Worm (Caenorhabditis elegans): Measurements from ENCODE around the gene F09B12.5.
A peak's percentile ranks its signal among the peaks of the same experiment; 100 is the strongest.

F09B12.5 gene

DNA sequence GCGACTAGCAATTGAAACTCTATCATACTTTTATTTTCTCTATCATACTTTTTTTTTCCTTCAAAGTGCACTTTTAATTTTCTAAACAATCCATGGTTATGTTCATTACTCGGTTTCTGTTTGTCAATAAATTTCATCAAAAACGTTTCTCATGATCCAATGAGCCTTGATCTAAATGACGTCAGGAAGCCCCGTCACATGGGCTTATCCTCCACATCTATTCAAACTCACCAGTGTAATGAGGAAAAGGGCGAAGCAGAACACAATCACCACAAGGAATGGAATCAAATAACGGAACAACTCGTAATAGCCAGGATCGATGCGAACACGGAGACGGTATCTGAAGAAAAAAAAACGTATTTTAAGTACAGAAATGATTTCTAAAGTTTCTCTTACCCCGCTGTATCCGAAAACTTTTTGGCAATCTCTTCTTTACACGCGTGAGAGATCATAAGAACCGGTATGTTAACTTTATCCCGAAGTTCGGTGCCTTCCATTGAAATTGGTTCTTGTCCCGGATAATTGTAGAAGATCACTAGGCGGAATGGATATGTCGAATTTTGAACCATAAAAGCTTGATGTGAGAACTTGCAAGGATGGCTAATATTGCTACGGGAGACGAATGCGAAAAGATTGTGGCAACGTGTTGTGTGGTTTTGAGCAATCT lies 45.3 kb upstream of the F09B12.5 start (continued):
- TF ChIP-seq R02D3.7 (tag; optimal IDR thresholded peaks at IDR 0.05) = no peak
- TF ChIP-seq ZK337.2 (GFP tag; IDR thresholded peaks at IDR 0.05) = no peak
- no peak for TF ChIP-seq D1046.2 (GFP tag; IDR thresholded peaks at IDR 0.05)
- TF ChIP-seq lin-13 (GFP tag; optimal IDR thresholded peaks at IDR 0.05) = no peak
- TF ChIP-seq ctbp-1 (GFP tag; IDR thresholded peaks at IDR 0.05) = no peak
- TF ChIP-seq daf-12 (tag; optimal IDR thresholded peaks at IDR 0.05) = no peak
- TF ChIP-seq dpl-1 (GFP tag; optimal IDR thresholded peaks at IDR 0.05) = no peak
- no peak for TF ChIP-seq lin-15B (tag; optimal IDR thresholded peaks at IDR 0.05)
- no peak for TF ChIP-seq nhr-41 (GFP tag; IDR thresholded peaks at IDR 0.05)
- TF ChIP-seq skn-1 (tag; optimal IDR thresholded peaks at IDR 0.05) = no peak
- no peak for TF ChIP-seq ceh-20 (GFP tag; IDR thresholded peaks at IDR 0.05)
- peak; percentile 15 for TF ChIP-seq hlh-11 (tag; optimal IDR thresholded peaks at IDR 0.05)
- TF ChIP-seq aly-2 (tag; optimal IDR thresholded peaks at IDR 0.05) = no peak
- TF ChIP-seq nhr-102 (tag; optimal IDR thresholded peaks at IDR 0.05) = no peak
- no peak for TF ChIP-seq cey-2 (tag; optimal IDR thresholded peaks at IDR 0.05; ENCODE audit: borderline replicate concordance, insufficient read depth)
- TF ChIP-seq hlh-30 (tag; optimal IDR thresholded peaks at IDR 0.05; ENCODE audit: insufficient read depth) = peak; percentile 21
- TF ChIP-seq gei-8 (GFP tag; optimal IDR thresholded peaks at IDR 0.05) = no peak

DNA sequence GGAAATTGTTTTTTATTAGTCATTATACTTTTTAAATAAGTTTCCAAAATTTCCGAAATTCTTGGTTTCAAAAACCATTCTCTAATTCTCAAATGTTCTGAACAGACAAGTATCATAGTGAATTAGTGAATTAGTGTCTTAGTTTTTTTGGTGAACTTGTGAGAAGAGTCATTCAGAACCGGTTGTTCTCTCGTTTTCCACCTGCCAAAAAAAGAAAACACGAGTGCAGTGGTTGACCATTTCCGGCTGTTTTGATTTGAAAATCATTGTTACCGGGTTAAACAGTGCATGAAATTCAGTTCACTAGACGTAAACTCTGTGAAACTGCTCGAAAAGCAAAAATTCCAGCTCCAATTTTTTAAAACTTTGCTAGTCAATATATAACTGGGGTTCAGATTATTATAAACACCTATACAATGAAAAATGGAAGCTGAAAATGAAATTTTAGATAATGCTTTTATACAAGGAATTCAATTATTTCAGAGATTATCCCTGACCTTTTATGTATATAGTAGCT lies 44.7 kb upstream of the F09B12.5 start:
- TF ChIP-seq aha-1 (tag) (peak; percentile 91), F37D6.2 (tag; optimal IDR thresholded peaks at IDR 0.05) (no peak)

DNA sequence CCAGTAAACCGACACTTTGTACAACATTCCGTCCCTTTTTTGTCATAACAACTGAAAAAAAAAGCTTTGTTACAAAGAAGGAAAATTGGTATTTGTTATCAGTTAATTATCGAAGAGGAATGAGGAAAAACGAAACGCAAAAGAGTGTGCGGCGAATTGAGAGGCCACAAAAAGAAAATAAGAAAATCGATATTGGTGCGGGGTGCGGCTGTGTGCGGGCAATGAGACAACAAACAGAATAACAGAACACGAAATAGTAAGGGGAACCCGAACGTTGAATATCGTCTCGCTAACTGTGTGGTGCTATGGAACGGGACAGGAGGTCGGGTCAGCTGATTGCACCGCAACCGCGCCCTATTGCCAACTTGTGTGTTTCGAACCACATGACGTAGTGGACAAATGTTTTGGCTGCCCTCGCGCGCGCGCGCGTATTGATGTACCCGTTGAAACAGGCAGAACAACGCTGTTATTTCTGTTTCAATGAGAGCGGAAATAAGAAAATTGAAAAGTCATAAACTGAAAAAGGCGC lies 43.9 kb upstream of the F09B12.5 start, which contains the start of gene C18B12.4:
Gene C18B12.4 (minus strand): TSS at position 51 of the 529 bp plus-strand sequence.
- TF ChIP-seq ceh-28 (tag; optimal IDR thresholded peaks at IDR 0.05) = peak; percentile 45
- TF ChIP-seq hmg-1.1 (GFP tag; IDR thresholded peaks at IDR 0.05) = peak; percentile 94
- TF ChIP-seq zfp-2 (tag; optimal IDR thresholded peaks at IDR 0.05) = peak; percentile 58
- no peak for TF ChIP-seq zip-2 (tag; optimal IDR thresholded peaks at IDR 0.05)
- peak; percentile 54 for TF ChIP-seq pqm-1 (tag; optimal IDR thresholded peaks at IDR 0.05)
- TF ChIP-seq nhr-41 (GFP tag; IDR thresholded peaks at IDR 0.05) = 0 out of 2 replicates have a peak, but pooled peaks have one; percentile 67
- no peak for TF ChIP-seq Y105C5A.15 (GFP tag; IDR thresholded peaks at IDR 0.05)
- peak; percentile 52; the same call in 1 of the 2 replicates for TF ChIP-seq ctbp-1 (GFP tag; IDR thresholded peaks at IDR 0.05)
- peak; percentile 59 for TF ChIP-seq nhr-102 (tag; optimal IDR thresholded peaks at IDR 0.05)
- peak; percentile 83 for TF ChIP-seq tra-1 (GFP tag; IDR thresholded peaks at IDR 0.05)
- TF ChIP-seq nhr-6 (tag; optimal IDR thresholded peaks at IDR 0.05) = peak; percentile 62
- TF ChIP-seq mes-2 (tag; optimal IDR thresholded peaks at IDR 0.05; ENCODE audit: poor library complexity, severe bottlenecking) = peak; percentile 72
- peak; percentile 40 for TF ChIP-seq pha-4 (GFP tag; IDR thresholded peaks at IDR 0.05)
- peak; percentile 3 for TF ChIP-seq pha-4 (tag; optimal IDR thresholded peaks at IDR 0.05)
- TF ChIP-seq nhr-42 (GFP tag; IDR thresholded peaks at IDR 0.05) = peak; percentile 90
- TF ChIP-seq ZK337.2 (GFP tag; IDR thresholded peaks at IDR 0.05) = no peak
- TF ChIP-seq nhr-11 (tag; optimal IDR thresholded peaks at IDR 0.05) = peak; percentile 95
- TF ChIP-seq ama-1 (optimal IDR thresholded peaks at IDR 0.05) = peak; percentile 78
- TF ChIP-seq lsy-2 (tag; optimal IDR thresholded peaks at IDR 0.05) = peak; percentile 60 to 80
- no peak for TF ChIP-seq tag-97 (GFP tag; IDR thresholded peaks at IDR 0.05)
- TF ChIP-seq mdl-1 (tag; optimal IDR thresholded peaks at IDR 0.05) = peak; percentile 67 to 92
- peak; percentile 84 for TF ChIP-seq rbr-2 (tag; optimal IDR thresholded peaks at IDR 0.05)
- TF ChIP-seq hlh-11 (tag; optimal IDR thresholded peaks at IDR 0.05) = peak; percentile 98
- peak; percentile 27 for TF ChIP-seq spr-1 (tag; optimal IDR thresholded peaks at IDR 0.05)
- no peak for TF ChIP-seq attf-4 (tag; optimal IDR thresholded peaks at IDR 0.05)
- no peak for TF ChIP-seq D1046.2 (GFP tag; IDR thresholded peaks at IDR 0.05)
- TF ChIP-seq dve-1 (tag; optimal IDR thresholded peaks at IDR 0.05; ENCODE audit: insufficient read depth) = peak; percentile 81
- TF ChIP-seq cey-2 (tag; optimal IDR thresholded peaks at IDR 0.05; ENCODE audit: borderline replicate concordance, insufficient read depth) = no peak
- TF ChIP-seq daf-12 (tag; optimal IDR thresholded peaks at IDR 0.05) = no peak
- peak; percentile 56; the same call in 1 of the 2 replicates for TF ChIP-seq lin-29 (GFP tag; IDR thresholded peaks at IDR 0.05)
- TF ChIP-seq F37D6.2 (tag; optimal IDR thresholded peaks at IDR 0.05) = peak; percentile 44
- TF ChIP-seq set-16 (GFP tag; IDR thresholded peaks at IDR 0.05) = peak; percentile 88
- peak; percentile 84 for TF ChIP-seq ceh-20 (GFP tag; IDR thresholded peaks at IDR 0.05)
- TF ChIP-seq dmd-6 (GFP tag; IDR thresholded peaks at IDR 0.05) = peak; percentile 90
- TF ChIP-seq nhr-25 (tag; optimal IDR thresholded peaks at IDR 0.05; ENCODE audit: borderline replicate concordance, insufficient read depth) = peak; percentile 87
